Fruit fly (Drosophila melanogaster) whole organism, embryonic: ENCODE measurements around the gene CG45428.
A peak's percentile ranks its signal among the peaks of the same experiment; 100 is the strongest.

ENCODE experiments used
- Ada2b ChIP-seq: fragments of 200-800 bp; sonication (Bioruptor generic); IDR thresholded peaks from 2 replicates; pipeline ENCODE4 v1.3.6; 2022; ENCODE audit warnings: missing biosample characterization, missing genetic modification characterization
- Aef1 ChIP-seq: fragments of 200-800 bp; sonication (Bioruptor generic); IDR thresholded peaks from 3 replicates; pipeline ENCODE4 v1.3.6; 2022; ENCODE audit warnings: missing biosample characterization, missing genetic modification characterization
- B-H1 ChIP-seq: fragments of 200-800 bp; sonication (Bioruptor generic); IDR thresholded peaks from 3 replicates; pipeline ENCODE4 v1.3.6; 2022; ENCODE audit warnings: missing biosample characterization, missing genetic modification characterization
- B-H2 ChIP-seq: fragments of 200-800 bp; sonication (Bioruptor generic); optimal IDR thresholded peaks from 2 replicates; lab custom pipeline; 2018; ENCODE audit warnings: missing biosample characterization, mild to moderate bottlenecking, missing genetic modification characterization
- Blimp-1 ChIP-seq: fragments of 200-800 bp; sonication (Bioruptor generic); optimal IDR thresholded peaks from 3 replicates; lab custom pipeline; 2018; ENCODE audit warnings: missing biosample characterization, missing genetic modification characterization, mild to moderate bottlenecking, moderate library complexity, missing genetic modification reagents
- Bteb2 ChIP-seq: fragments of 200-800 bp; sonication (Bioruptor generic); optimal IDR thresholded peaks from 2 replicates; lab custom pipeline; 2016; ENCODE audit warnings: missing biosample characterization, missing genetic modification characterization
- CG10147 ChIP-seq: fragments of 200-800 bp; sonication (Bioruptor generic); optimal IDR thresholded peaks from 2 replicates; lab custom pipeline; 2019; ENCODE audit warnings: missing biosample characterization, mild to moderate bottlenecking, missing genetic modification characterization, moderate library complexity
- CG10209 ChIP-seq: fragments of 200-800 bp; sonication (Bioruptor generic); optimal IDR thresholded peaks from 3 replicates; lab custom pipeline; 2017; ENCODE audit warnings: missing biosample characterization, mild to moderate bottlenecking, missing genetic modification characterization, missing genetic modification reagents
- CG10565 ChIP-seq: fragments of 200-800 bp; sonication (Bioruptor generic); optimal IDR thresholded peaks from 3 replicates; lab custom pipeline; 2016; ENCODE audit warnings: missing biosample characterization, mild to moderate bottlenecking, missing genetic modification characterization
- CG15269 ChIP-seq: fragments of 200-800 bp; sonication (Bioruptor generic); optimal IDR thresholded peaks from 2 replicates; lab custom pipeline; 2018; ENCODE audit warnings: missing biosample characterization, mild to moderate bottlenecking, missing genetic modification characterization, moderate library complexity
- CG17802 ChIP-seq: fragments of 200-800 bp; sonication (Bioruptor generic); optimal IDR thresholded peaks from 2 replicates; lab custom pipeline; 2018; ENCODE audit warnings: missing biosample characterization, mild to moderate bottlenecking, missing genetic modification characterization, moderate library complexity
- CG1792 ChIP-seq: fragments of 200-800 bp; sonication (Bioruptor generic); optimal IDR thresholded peaks from 2 replicates; lab custom pipeline; 2016; ENCODE audit warnings: missing biosample characterization, missing genetic modification characterization
- CG18262 ChIP-seq: fragments of 200-800 bp; optimal IDR thresholded peaks from 3 replicates; lab custom pipeline; 2019; ENCODE audit warnings: missing biosample characterization, mild to moderate bottlenecking, missing genetic modification characterization, moderate library complexity
- CG2120 ChIP-seq: fragments of 200-800 bp; sonication (Bioruptor generic); optimal IDR thresholded peaks from 3 replicates; lab custom pipeline; 2016; ENCODE audit warnings: missing biosample characterization, missing genetic modification characterization
- CG2129 ChIP-seq: fragments of 200-800 bp; sonication (Bioruptor generic); IDR thresholded peaks from 2 replicates; pipeline ENCODE4 v1.3.6; 2022; ENCODE audit warnings: missing biosample characterization, missing genetic modification characterization; ENCODE audit not compliant: partially characterized antibody
- CG3407 ChIP-seq: fragments of 200-800 bp; sonication (Bioruptor generic); optimal IDR thresholded peaks from 2 replicates; lab custom pipeline; 2018; ENCODE audit warnings: missing biosample characterization, mild to moderate bottlenecking, missing genetic modification characterization
- CG4328 ChIP-seq: fragments of 200-800 bp; sonication (Bioruptor generic); optimal IDR thresholded peaks from 3 replicates; lab custom pipeline; 2017; ENCODE audit warnings: missing biosample characterization, missing genetic modification reagents, missing genetic modification characterization
- CG4617 ChIP-seq: fragments of 200-800 bp; sonication (Bioruptor generic); optimal IDR thresholded peaks from 3 replicates; lab custom pipeline; 2016; ENCODE audit warnings: missing biosample characterization, missing genetic modification characterization, borderline replicate concordance
- CG6272 ChIP-seq: fragments of 200-800 bp; sonication (Bioruptor generic); IDR thresholded peaks from 2 replicates; pipeline ENCODE4 v1.3.6; 2022; ENCODE audit warnings: missing biosample characterization, missing genetic modification characterization
- CG7963 ChIP-seq: fragments of 200-800 bp; sonication (Bioruptor generic); IDR thresholded peaks from 3 replicates; pipeline ENCODE4 v1.3.6; 2022; ENCODE audit warnings: missing biosample characterization, missing genetic modification characterization; ENCODE audit not compliant: partially characterized antibody
- CG8089 ChIP-seq: fragments of 200-800 bp; sonication (Bioruptor generic); optimal IDR thresholded peaks from 3 replicates; lab custom pipeline; 2016; ENCODE audit warnings: missing biosample characterization, missing genetic modification characterization
- CG8290 ChIP-seq, 3 experiments: fragments of 200-800 bp; sonication (Bioruptor generic); optimal IDR thresholded peaks; 2 replicates each; lab custom pipeline; 2016 to 2019; ENCODE audit warnings: missing biosample characterization in 3 of 3, missing genetic modification characterization in 3 of 3, mild to moderate bottlenecking in 2 of 3, moderate library complexity in 1 of 3
- CG9876 ChIP-seq: fragments of 200-800 bp; sonication (Bioruptor generic); optimal IDR thresholded peaks from 2 replicates; lab custom pipeline; 2016; ENCODE audit warnings: missing biosample characterization, missing genetic modification characterization
- Camta ChIP-seq: fragments of 200-800 bp; sonication (Bioruptor generic); optimal IDR thresholded peaks from 2 replicates; lab custom pipeline; 2016; ENCODE audit warnings: missing biosample characterization, missing genetic modification characterization
- Dfd ChIP-seq, 2 experiments: fragments of >200 bp; optimal IDR thresholded peaks; 2 replicates each; lab custom pipeline; 2017; ENCODE audit warnings: missing biosample characterization in 2 of 2, missing genetic modification characterization in 2 of 2
- Dip3 ChIP-seq: fragments of 200-800 bp; sonication (Bioruptor generic); optimal IDR thresholded peaks from 3 replicates; lab custom pipeline; 2016; ENCODE audit warnings: missing biosample characterization, missing genetic modification characterization
- HLH4C ChIP-seq: fragments of 200-800 bp; sonication (Bioruptor generic); IDR thresholded peaks from 3 replicates; pipeline ENCODE4 v1.3.6; 2022; ENCODE audit warnings: missing biosample characterization, missing genetic modification characterization; ENCODE audit not compliant: partially characterized antibody
- Myb ChIP-seq: fragments of 200-800 bp; sonication (Bioruptor generic); optimal IDR thresholded peaks from 2 replicates; lab custom pipeline; 2016; ENCODE audit warnings: missing biosample characterization, missing genetic modification characterization
- Neu2 ChIP-seq: fragments of 200-800 bp; sonication (Bioruptor generic); optimal IDR thresholded peaks from 3 replicates; lab custom pipeline; 2016; ENCODE audit warnings: missing biosample characterization, missing genetic modification characterization, borderline replicate concordance
- Trl ChIP-seq, 3 experiments: fragments of >200 bp in 2 of 3; fragments of 200-800 bp in 1 of 3; sonication (Bioruptor generic) in 1 of 3; optimal IDR thresholded peaks; 2 replicates in 1 of 3; 3 replicates in 2 of 3; lab custom pipeline; 2016 to 2017; ENCODE audit warnings: missing biosample characterization in 1 of 3, missing genetic modification characterization in 1 of 3
- ato ChIP-seq: fragments of 200-800 bp; sonication (Bioruptor generic); IDR thresholded peaks from 2 replicates; pipeline ENCODE4 v1.3.6; 2022; ENCODE audit warnings: missing biosample characterization, missing genetic modification characterization; ENCODE audit not compliant: partially characterized antibody
- croc ChIP-seq: fragments of 200-800 bp; sonication (Bioruptor generic); conservative IDR thresholded peaks from 3 replicates; pipeline ENCODE4 v1.3.6; 2022; ENCODE audit warnings: missing biosample characterization, missing genetic modification characterization
- cwo ChIP-seq: fragments of 200-800 bp; sonication (Bioruptor generic); optimal IDR thresholded peaks from 3 replicates; lab custom pipeline; 2017; ENCODE audit warnings: missing biosample characterization, missing genetic modification characterization, mild to moderate bottlenecking, moderate library complexity, missing genetic modification reagents
- da ChIP-seq: fragments of 200-800 bp; sonication (Bioruptor generic); optimal IDR thresholded peaks from 2 replicates; lab custom pipeline; 2016; ENCODE audit warnings: missing biosample characterization, missing genetic modification characterization
- dati ChIP-seq: fragments of 200-800 bp; sonication (Bioruptor generic); IDR thresholded peaks from 2 replicates; pipeline ENCODE4 v1.3.6; 2022; ENCODE audit warnings: missing biosample characterization, missing genetic modification characterization
- dpn ChIP-seq, 2 experiments: fragments of 200-800 bp; sonication (Bioruptor generic); optimal IDR thresholded peaks; 3 replicates each; lab custom pipeline; 2016; ENCODE audit warnings: missing biosample characterization in 2 of 2, missing genetic modification characterization in 2 of 2
- dysf ChIP-seq: fragments of 200-800 bp; sonication (Bioruptor generic); IDR thresholded peaks from 3 replicates; pipeline ENCODE4 v1.3.6; 2022; ENCODE audit warnings: missing biosample characterization, missing genetic modification characterization
- jumu ChIP-seq: fragments of 200-800 bp; sonication (Bioruptor generic); optimal IDR thresholded peaks from 3 replicates; lab custom pipeline; 2016; ENCODE audit warnings: missing biosample characterization, missing genetic modification characterization
- klu ChIP-seq: fragments of 200-800 bp; sonication (Bioruptor generic); IDR thresholded peaks from 2 replicates; pipeline ENCODE4 v1.3.6; 2022; ENCODE audit warnings: missing biosample characterization, missing genetic modification characterization
- maf-S ChIP-seq: fragments of 200-800 bp; sonication (Bioruptor generic); optimal IDR thresholded peaks from 2 replicates; lab custom pipeline; 2016; ENCODE audit warnings: missing biosample characterization, missing genetic modification characterization
- oc ChIP-seq: fragments of 200-800 bp; sonication (Bioruptor generic); optimal IDR thresholded peaks from 2 replicates; lab custom pipeline; 2018; ENCODE audit warnings: missing biosample characterization, mild to moderate bottlenecking, missing genetic modification characterization, moderate library complexity
- pnt ChIP-seq: fragments of 200-800 bp; sonication (Bioruptor generic); optimal IDR thresholded peaks from 3 replicates; lab custom pipeline; 2016; ENCODE audit warnings: missing biosample characterization, missing genetic modification characterization
- pzg ChIP-seq: fragments of 200-800 bp; sonication (Bioruptor generic); optimal IDR thresholded peaks from 3 replicates; lab custom pipeline; 2018; ENCODE audit warnings: missing biosample characterization, mild to moderate bottlenecking, missing genetic modification characterization, moderate library complexity
- slp2 ChIP-seq: fragments of 200-800 bp; sonication (Bioruptor generic); optimal IDR thresholded peaks from 2 replicates; lab custom pipeline; 2016; ENCODE audit warnings: missing biosample characterization, missing genetic modification characterization
- so ChIP-seq: fragments of 200-800 bp; sonication (Bioruptor generic); IDR thresholded peaks from 3 replicates; pipeline ENCODE4 v1.3.6; 2022; ENCODE audit warnings: missing biosample characterization, missing genetic modification characterization
- tup ChIP-seq: fragments of 200-800 bp; sonication (Bioruptor generic); optimal IDR thresholded peaks from 2 replicates; lab custom pipeline; 2016; ENCODE audit warnings: missing biosample characterization, mild to moderate bottlenecking, missing genetic modification characterization, moderate library complexity
- vnd ChIP-seq: fragments of 200-800 bp; sonication (Bioruptor generic); IDR thresholded peaks from 3 replicates; pipeline ENCODE4 v1.3.6; 2022; ENCODE audit warnings: missing biosample characterization, missing genetic modification characterization; ENCODE audit not compliant: partially characterized antibody
- wdn ChIP-seq: fragments of 200-800 bp; sonication (Bioruptor generic); IDR thresholded peaks from 2 replicates; pipeline ENCODE4 v1.3.6; 2022; ENCODE audit warnings: missing biosample characterization, missing genetic modification characterization

Gene CG45428

dm6 chr3L:22835144-22835964, 1.5 kb downstream of the CG45428 start, which contains the start of gene jim (continued):
- no peak for TF ChIP-seq B-H1 (GFP tag; lab: Robert Waterston, UW)
- TF ChIP-seq oc (tag; lab: Kevin White, UChicago), result no peak
- no peak for TF ChIP-seq da (GFP tag; lab: Kevin White, UChicago)
- peak; percentile 93 to 97 for TF ChIP-seq Trl (optimal IDR thresholded peaks at IDR 0.05; lab: Kevin White, UChicago)
- no peak for TF ChIP-seq Trl (GFP tag; optimal IDR thresholded peaks at IDR 0.05; lab: Kevin White, UChicago)
- TF ChIP-seq Myb (GFP tag; lab: Kevin White, UChicago), result no peak
- no peak for TF ChIP-seq CG1792 (GFP tag; lab: Kevin White, UChicago)
- no peak for TF ChIP-seq Camta (GFP tag; lab: Kevin White, UChicago)
- no peak for TF ChIP-seq CG10147 (GFP tag; lab: Kevin White, UChicago)
- no peak for TF ChIP-seq CG10209 (GFP tag; lab: Kevin White, UChicago)
- no peak for TF ChIP-seq Neu2 (GFP tag; lab: Kevin White, UChicago)
- no peak for TF ChIP-seq dpn (GFP tag; optimal IDR thresholded peaks at IDR 0.05; lab: Kevin White, UChicago)
- TF ChIP-seq slp2 (GFP tag; lab: Kevin White, UChicago), result no peak
- no peak for TF ChIP-seq Ada2b
- no peak for TF ChIP-seq CG10565 (GFP tag; lab: Kevin White, UChicago)
- TF ChIP-seq dati, result no peak
- TF ChIP-seq jumu, result no peak
- no peak for TF ChIP-seq CG7963 (GFP tag; lab: Robert Waterston, UW)
- no peak for TF ChIP-seq Dip3 (GFP tag; lab: Kevin White, UChicago)
- TF ChIP-seq CG4617 (GFP tag; lab: Kevin White, UChicago), result no peak
- TF ChIP-seq klu (GFP tag; lab: Robert Waterston, UW), result no peak
- TF ChIP-seq B-H2, result no peak
- 0 out of 3 replicates have a peak, but pooled peaks have one; percentile 49 for TF ChIP-seq HLH4C
- no peak for TF ChIP-seq CG2129
- peak; percentile 24; the same call in 1 of the 3 replicates for TF ChIP-seq so (GFP tag; lab: Robert Waterston, UW)
- TF ChIP-seq croc, result no peak
- TF ChIP-seq Aef1 (GFP tag; lab: Robert Waterston, UW), result peak; percentile 52; the same call in 1 of the 3 replicates
- TF ChIP-seq CG8089, result no peak
- no peak for TF ChIP-seq CG18262 (tag; lab: Kevin White, UChicago)
- no peak for TF ChIP-seq CG17802 (tag; lab: Kevin White, UChicago)
- no peak for TF ChIP-seq Dfd (GFP tag; optimal IDR thresholded peaks at IDR 0.05; lab: Kevin White, UChicago)
- no peak for TF ChIP-seq ato (GFP tag; lab: Robert Waterston, UW)
- peak; percentile 49 for TF ChIP-seq CG3407 (GFP tag; lab: Kevin White, UChicago)
- TF ChIP-seq CG15269 (tag; lab: Kevin White, UChicago), result no peak
- TF ChIP-seq cwo (GFP tag; lab: Kevin White, UChicago), result peak; percentile 82
- TF ChIP-seq CG2120 (GFP tag; lab: Kevin White, UChicago), result no peak
- no peak for TF ChIP-seq CG4328
- TF ChIP-seq CG6272 (GFP tag; lab: Robert Waterston, UW), result no peak
- TF ChIP-seq wdn, result no peak
- no peak for TF ChIP-seq vnd (GFP tag; lab: Robert Waterston, UW)
- no peak for TF ChIP-seq pzg
- no peak for TF ChIP-seq tup (GFP tag; lab: Kevin White, UChicago)
- no peak for TF ChIP-seq pnt (GFP tag; lab: Kevin White, UChicago)
- TF ChIP-seq CG8290 (GFP tag; optimal IDR thresholded peaks at IDR 0.05; lab: Kevin White, UChicago), result no peak
- TF ChIP-seq CG8290 (tag; optimal IDR thresholded peaks at IDR 0.05; lab: Kevin White, UChicago), result peak in 1 of 2 experiments; percentile 37
- TF ChIP-seq CG9876 (GFP tag; lab: Kevin White, UChicago), result no peak
- no peak for TF ChIP-seq Blimp-1 (GFP tag; lab: Kevin White, UChicago)
- no peak for TF ChIP-seq Bteb2 (GFP tag; lab: Kevin White, UChicago)
- TF ChIP-seq maf-S (GFP tag; lab: Kevin White, UChicago), result no peak
- TF ChIP-seq dysf, result peak; percentile 29; the same call in 1 of the 3 replicates
